Worm (Caenorhabditis elegans) whole organism, L4 larva: ENCODE results near the gene frm-10.

Experiments
- arid-1 ChIP-seq: fragments of 200-800 bp; sonication (Bioruptor generic); conservative IDR thresholded peaks from 2 replicates; pipeline ENCODE4 v1.3.6; 2022; ENCODE audit warnings: missing genetic modification reagents, missing genetic modification characterization, missing compliant biosample characterization
- attf-4 ChIP-seq: sonication (generic microtip); optimal IDR thresholded peaks from 3 replicates; lab custom pipeline; 2017; ENCODE audit warnings: missing biosample characterization, missing genetic modification characterization
- lin-15B ChIP-seq: fragments of 150-350 bp; sonication (generic microtip); optimal IDR thresholded peaks from 3 replicates; lab custom pipeline; 2014; ENCODE audit warnings: missing biosample characterization, missing genetic modification characterization
- lir-3 ChIP-seq: sonication (generic microtip); optimal IDR thresholded peaks from 2 replicates; lab custom pipeline; 2016; ENCODE audit warnings: mild to moderate bottlenecking, missing genetic modification characterization, missing compliant biosample characterization
- nhr-76 ChIP-seq: fragments of 150-350 bp; optimal IDR thresholded peaks from 2 replicates; lab custom pipeline; 2014; ENCODE audit warnings: missing biosample characterization, missing genetic modification characterization
- nhr-77 ChIP-seq: fragments of 150-350 bp; optimal IDR thresholded peaks from 2 replicates; lab custom pipeline; 2014; ENCODE audit warnings: missing biosample characterization, missing genetic modification characterization
- pha-4 ChIP-seq, 2 experiments: fragments of 150-350 bp in 1 of 2; fragments of 200-800 bp in 1 of 2; sonication (Bioruptor generic) in 1 of 2; IDR thresholded peaks in 1 of 2; optimal IDR thresholded peaks in 1 of 2; 2 replicates each; pipeline versions ENCODE4 v1.3.6 to Lab custom; 2014 to 2022; ENCODE audit warnings: missing genetic modification characterization in 2 of 2, missing genetic modification reagents in 2 of 2, missing biosample characterization in 1 of 2, missing compliant biosample characterization in 1 of 2
- snpc-4 ChIP-seq: fragments of 150-350 bp; optimal IDR thresholded peaks from 2 replicates; lab custom pipeline; 2014; ENCODE audit warnings: missing biosample characterization, missing genetic modification characterization
- unc-130 ChIP-seq: sonication (generic microtip); optimal IDR thresholded peaks from 2 replicates; lab custom pipeline; 2016; ENCODE audit warnings: missing genetic modification reagents, missing genetic modification characterization, missing compliant biosample characterization

- TF ChIP-seq attf-4 (no peak), snpc-4 (tag; lab: Kevin White, UChicago) (no peak), nhr-77 (tag; lab: Kevin White, UChicago) (no peak), unc-130 (GFP tag; lab: Kevin White, UChicago) (no peak), arid-1 (GFP tag; lab: Robert Waterston, UW) (no peak), nhr-76 (tag; lab: Kevin White, UChicago) (no peak), pha-4 (GFP tag; IDR thresholded peaks at IDR 0.05; lab: Robert Waterston, UW) (no peak), pha-4 (tag; optimal IDR thresholded peaks at IDR 0.05; lab: Kevin White, UChicago) (no peak), lin-15B (tag; lab: Kevin White, UChicago) (no peak), lir-3 (tag; lab: Kevin White, UChicago) (no peak)
These were observed 9.1 kb downstream of the frm-10 start for ce11 chrV:13472062-13472461.
